Worm (Caenorhabditis elegans) whole organism, L4/young adult: ENCODE results near the gene F48E3.9.

ENCODE experiments used
- W03F9.2 ChIP-seq: fragments of 150-350 bp; optimal IDR thresholded peaks from 2 replicates; lab custom pipeline; 2014; ENCODE audit warnings: missing biosample characterization, missing genetic modification characterization
- dao-5 ChIP-seq: sonication (generic microtip); optimal IDR thresholded peaks from 2 replicates; lab custom pipeline; 2016; ENCODE audit warnings: missing genotype, missing genetic modification characterization, moderate library complexity, missing compliant biosample characterization
- him-1 ChIP-seq: sonication (generic microtip); optimal IDR thresholded peaks from 2 replicates; lab custom pipeline; 2016; ENCODE audit warnings: missing genotype, missing genetic modification reagents, missing genetic modification characterization, missing compliant biosample characterization

ce11 chrX:7491521-7491920, 10.7 kb downstream of the F48E3.9 start:
- TF ChIP-seq dao-5 (tag; lab: Kevin White, UChicago) (no peak), him-1 (no peak), W03F9.2 (tag; lab: Kevin White, UChicago) (no peak)
